Worm (Caenorhabditis elegans): ENCODE results near the gene F56D5.6.

ce11 chrIV:9376550-9376949 is 25.2 kb upstream of the F56D5.6 start:
- no peak for TF ChIP-seq pha-4 (tag; optimal IDR thresholded peaks at IDR 0.05)
- no peak for TF ChIP-seq Y95B8A.8 (GFP tag; IDR thresholded peaks at IDR 0.05)
- TF ChIP-seq athp-1 (tag; optimal IDR thresholded peaks at IDR 0.05): no peak
- no peak for TF ChIP-seq die-1 (tag; optimal IDR thresholded peaks at IDR 0.05)
- no peak for TF ChIP-seq repo-1 (tag; optimal IDR thresholded peaks at IDR 0.05)
- no peak for TF ChIP-seq unc-62 (GFP tag; optimal IDR thresholded peaks at IDR 0.05)
- TF ChIP-seq lag-1 (GFP tag; IDR thresholded peaks at IDR 0.05): no peak
- TF ChIP-seq ceh-79 (tag; optimal IDR thresholded peaks at IDR 0.05): no peak
- TF ChIP-seq pbrm-1 (GFP tag; IDR thresholded peaks at IDR 0.05): no peak
- TF ChIP-seq madf-10 (tag; optimal IDR thresholded peaks at IDR 0.05): no peak

All from whole organism, young adult.